Fruit fly (Drosophila melanogaster) whole organism, embryonic: ENCODE measurements around the gene Abl.

Experiments
- Antp ChIP-seq: fragments of 200-800 bp; sonication (Bioruptor generic); optimal IDR thresholded peaks from 3 replicates; lab custom pipeline; 2016; ENCODE audit warnings: missing biosample characterization, missing genetic modification characterization
- Asciz ChIP-seq: fragments of 200-800 bp; sonication (Bioruptor generic); optimal IDR thresholded peaks from 2 replicates; lab custom pipeline; 2017; ENCODE audit warnings: missing biosample characterization, mild to moderate bottlenecking, missing genetic modification characterization, missing genetic modification reagents
- Atf-2 ChIP-seq: fragments of 200-800 bp; sonication (Bioruptor generic); optimal IDR thresholded peaks from 2 replicates; lab custom pipeline; 2016; ENCODE audit warnings: missing biosample characterization, missing genetic modification characterization
- B-H2 ChIP-seq: fragments of 200-800 bp; sonication (Bioruptor generic); optimal IDR thresholded peaks from 2 replicates; lab custom pipeline; 2018; ENCODE audit warnings: missing biosample characterization, mild to moderate bottlenecking, missing genetic modification characterization
- Bteb2 ChIP-seq: fragments of 200-800 bp; sonication (Bioruptor generic); optimal IDR thresholded peaks from 2 replicates; lab custom pipeline; 2016; ENCODE audit warnings: missing biosample characterization, missing genetic modification characterization
- CG10147 ChIP-seq: fragments of 200-800 bp; sonication (Bioruptor generic); optimal IDR thresholded peaks from 2 replicates; lab custom pipeline; 2019; ENCODE audit warnings: missing biosample characterization, mild to moderate bottlenecking, missing genetic modification characterization, moderate library complexity
- CG11723 ChIP-seq: fragments of 200-800 bp; sonication (Bioruptor generic); optimal IDR thresholded peaks from 2 replicates; lab custom pipeline; 2017; ENCODE audit warnings: missing biosample characterization, mild to moderate bottlenecking, missing genetic modification characterization
- CG12219 ChIP-seq: fragments of 200-800 bp; sonication (Bioruptor generic); optimal IDR thresholded peaks from 3 replicates; lab custom pipeline; 2018; ENCODE audit warnings: missing biosample characterization, mild to moderate bottlenecking, missing genetic modification characterization
- CG15073 ChIP-seq: fragments of 200-800 bp; sonication (Bioruptor generic); optimal IDR thresholded peaks from 2 replicates; lab custom pipeline; 2016; ENCODE audit warnings: missing biosample characterization, missing genetic modification characterization
- CG17186 ChIP-seq: fragments of 200-800 bp; sonication (Bioruptor generic); optimal IDR thresholded peaks from 3 replicates; lab custom pipeline; 2017; ENCODE audit warnings: missing biosample characterization, missing genetic modification reagents, missing genetic modification characterization
- CG18619 ChIP-seq: fragments of 200-800 bp; sonication (Bioruptor generic); optimal IDR thresholded peaks from 3 replicates; lab custom pipeline; 2017; ENCODE audit warnings: missing biosample characterization, mild to moderate bottlenecking, missing genetic modification characterization
- CG31224 ChIP-seq: fragments of 200-800 bp; sonication (Bioruptor generic); IDR thresholded peaks from 2 replicates; pipeline ENCODE4 v1.3.6; 2022; ENCODE audit warnings: missing biosample characterization, missing genetic modification characterization
- CG32767 ChIP-seq: fragments of 200-800 bp; sonication (Bioruptor generic); IDR thresholded peaks from 2 replicates; pipeline ENCODE4 v1.3.6; 2022; ENCODE audit warnings: missing biosample characterization, missing genetic modification characterization
- CG33213 ChIP-seq: fragments of 200-800 bp; sonication (Bioruptor generic); optimal IDR thresholded peaks from 3 replicates; lab custom pipeline; 2016; ENCODE audit warnings: missing biosample characterization, missing genetic modification characterization
- CG34422 ChIP-seq: fragments of 200-800 bp; sonication (Bioruptor generic); IDR thresholded peaks from 3 replicates; pipeline ENCODE4 v1.3.6; 2022; ENCODE audit warnings: missing biosample characterization, missing genetic modification characterization
- CG3838 ChIP-seq: fragments of 200-800 bp; sonication (Bioruptor generic); optimal IDR thresholded peaks from 3 replicates; lab custom pipeline; 2016; ENCODE audit warnings: missing biosample characterization, missing genetic modification characterization
- CG4820 ChIP-seq: fragments of 200-800 bp; sonication (Bioruptor generic); optimal IDR thresholded peaks from 3 replicates; lab custom pipeline; 2016; ENCODE audit warnings: missing biosample characterization, missing genetic modification characterization
- CG6813 ChIP-seq: fragments of 200-800 bp; sonication (Bioruptor generic); optimal IDR thresholded peaks from 2 replicates; lab custom pipeline; 2017; ENCODE audit warnings: missing biosample characterization, missing genetic modification characterization, mild to moderate bottlenecking, moderate library complexity, missing genetic modification reagents
- CG9727 ChIP-seq: fragments of 200-800 bp; sonication (Bioruptor generic); optimal IDR thresholded peaks from 3 replicates; lab custom pipeline; 2017; ENCODE audit warnings: missing biosample characterization, mild to moderate bottlenecking, missing genetic modification characterization
- Dad ChIP-seq: fragments of 200-800 bp; sonication (Bioruptor generic); optimal IDR thresholded peaks from 3 replicates; lab custom pipeline; 2016; ENCODE audit warnings: missing biosample characterization, missing genetic modification characterization
- Dbx ChIP-seq: fragments of 200-800 bp; sonication (Bioruptor generic); IDR thresholded peaks from 3 replicates; pipeline ENCODE4 v1.3.6; 2022; ENCODE audit warnings: missing biosample characterization, missing genetic modification characterization
- Deaf1 ChIP-seq: fragments of 200-800 bp; optimal IDR thresholded peaks from 3 replicates; lab custom pipeline; 2019; ENCODE audit warnings: missing biosample characterization, mild to moderate bottlenecking, missing genetic modification characterization, moderate library complexity
- H15 ChIP-seq: fragments of 200-800 bp; sonication (Bioruptor generic); IDR thresholded peaks from 3 replicates; pipeline ENCODE4 v1.3.6; 2022; ENCODE audit warnings: missing biosample characterization, missing genetic modification characterization
- H2.0 ChIP-seq: fragments of 200-800 bp; sonication (Bioruptor generic); IDR thresholded peaks from 2 replicates; pipeline ENCODE4 v1.3.6; 2022; ENCODE audit warnings: missing biosample characterization, missing genetic modification characterization
- HLH54F ChIP-seq: fragments of 200-800 bp; sonication (Bioruptor generic); optimal IDR thresholded peaks from 3 replicates; lab custom pipeline; 2016; ENCODE audit warnings: missing biosample characterization, missing genetic modification characterization
- HLHmδ ChIP-seq: fragments of 200-800 bp; sonication (Bioruptor generic); optimal IDR thresholded peaks from 2 replicates; lab custom pipeline; 2018; ENCODE audit warnings: missing biosample characterization, mild to moderate bottlenecking, missing genetic modification characterization, moderate library complexity
- Hsf ChIP-seq: fragments of 200-800 bp; sonication (Bioruptor generic); optimal IDR thresholded peaks from 3 replicates; lab custom pipeline; 2016; ENCODE audit warnings: missing biosample characterization, missing genetic modification characterization
- Nf-YB ChIP-seq: fragments of 200-800 bp; sonication (Bioruptor generic); optimal IDR thresholded peaks from 3 replicates; lab custom pipeline; 2019; ENCODE audit warnings: missing biosample characterization, mild to moderate bottlenecking, missing genetic modification characterization, moderate library complexity
- Oli ChIP-seq: fragments of 200-800 bp; sonication (Bioruptor generic); optimal IDR thresholded peaks from 2 replicates; lab custom pipeline; 2018; ENCODE audit warnings: missing biosample characterization, mild to moderate bottlenecking, missing genetic modification characterization, moderate library complexity
- PHDP ChIP-seq: fragments of 200-800 bp; sonication (Bioruptor generic); optimal IDR thresholded peaks from 3 replicates; lab custom pipeline; 2018; ENCODE audit warnings: missing biosample characterization, mild to moderate bottlenecking, missing genetic modification characterization, moderate library complexity
- Pdp1 ChIP-seq, 2 experiments: fragments of 200-800 bp; sonication (Bioruptor generic); optimal IDR thresholded peaks; 3 replicates each; lab custom pipeline; 2016; ENCODE audit warnings: missing biosample characterization in 2 of 2, missing genetic modification characterization in 2 of 2, mild to moderate bottlenecking in 1 of 2, moderate library complexity in 1 of 2
- Scr ChIP-seq: fragments of 200-800 bp; sonication (Bioruptor generic); IDR thresholded peaks from 2 replicates; pipeline ENCODE4 v1.3.6; 2022; ENCODE audit warnings: missing biosample characterization, missing genetic modification characterization; ENCODE audit not compliant: partially characterized antibody
- Side ChIP-seq: fragments of 200-800 bp; sonication (Bioruptor generic); optimal IDR thresholded peaks from 2 replicates; lab custom pipeline; 2016; ENCODE audit warnings: missing biosample characterization, missing genetic modification characterization
- Vsx1 ChIP-seq: fragments of 200-800 bp; sonication (Bioruptor generic); optimal IDR thresholded peaks from 2 replicates; lab custom pipeline; 2017; ENCODE audit warnings: missing biosample characterization, mild to moderate bottlenecking, missing genetic modification characterization, missing genetic modification reagents
- cas ChIP-seq: fragments of 200-800 bp; sonication (Bioruptor generic); IDR thresholded peaks from 2 replicates; pipeline ENCODE4 v1.3.6; 2022; ENCODE audit warnings: missing biosample characterization, missing genetic modification characterization
- caup ChIP-seq: fragments of 200-800 bp; sonication (Bioruptor generic); optimal IDR thresholded peaks from 3 replicates; lab custom pipeline; 2017; ENCODE audit warnings: missing biosample characterization, mild to moderate bottlenecking, missing genetic modification characterization, moderate library complexity; ENCODE audit not compliant: severe bottlenecking
- dm ChIP-seq: fragments of 200-800 bp; sonication (Bioruptor generic); optimal IDR thresholded peaks from 3 replicates; lab custom pipeline; 2016; ENCODE audit warnings: missing biosample characterization, missing genetic modification characterization
- dpn ChIP-seq, 2 experiments: fragments of 200-800 bp; sonication (Bioruptor generic); optimal IDR thresholded peaks; 3 replicates each; lab custom pipeline; 2016; ENCODE audit warnings: missing biosample characterization in 2 of 2, missing genetic modification characterization in 2 of 2
- gce ChIP-seq: fragments of 200-800 bp; sonication (Bioruptor generic); IDR thresholded peaks from 3 replicates; pipeline ENCODE4 v1.3.6; 2022; ENCODE audit warnings: missing biosample characterization, missing genetic modification characterization
- gfzf ChIP-seq: fragments of 200-800 bp; sonication (Bioruptor generic); optimal IDR thresholded peaks from 2 replicates; lab custom pipeline; 2016; ENCODE audit warnings: missing biosample characterization, mild to moderate bottlenecking, missing genetic modification characterization, moderate library complexity
- gsb ChIP-seq: fragments of 200-800 bp; sonication (Bioruptor generic); IDR thresholded peaks from 2 replicates; pipeline ENCODE4 v1.3.6; 2022; ENCODE audit warnings: missing biosample characterization, missing genetic modification characterization
- gsb-n ChIP-seq: fragments of 200-800 bp; sonication (Bioruptor generic); optimal IDR thresholded peaks from 3 replicates; lab custom pipeline; 2018; ENCODE audit warnings: missing biosample characterization, mild to moderate bottlenecking, missing genetic modification characterization
- otp ChIP-seq: fragments of 200-800 bp; sonication (Bioruptor generic); IDR thresholded peaks from 3 replicates; pipeline ENCODE4, ENCODE4 v1.3.6; 2022; ENCODE audit warnings: missing biosample characterization, missing genetic modification characterization
- pho ChIP-seq: fragments of 200-800 bp; sonication (Bioruptor generic); optimal IDR thresholded peaks from 2 replicates; lab custom pipeline; 2016; ENCODE audit warnings: missing biosample characterization, missing genetic modification characterization
- pita ChIP-seq: fragments of 200-800 bp; sonication (Bioruptor generic); optimal IDR thresholded peaks from 2 replicates; lab custom pipeline; 2017; ENCODE audit warnings: missing biosample characterization, mild to moderate bottlenecking, missing genetic modification characterization
- ranshi ChIP-seq: fragments of 200-800 bp; sonication (Bioruptor generic); IDR thresholded peaks from 2 replicates; pipeline ENCODE4 v1.3.6; 2022; ENCODE audit warnings: missing biosample characterization, missing genetic modification characterization
- tio ChIP-seq: fragments of 200-800 bp; sonication (Bioruptor generic); optimal IDR thresholded peaks from 2 replicates; lab custom pipeline; 2017; ENCODE audit warnings: missing biosample characterization, missing genetic modification characterization, inconsistent platforms
- tx ChIP-seq: fragments of 200-800 bp; sonication (Bioruptor generic); optimal IDR thresholded peaks from 2 replicates; lab custom pipeline; 2016; ENCODE audit warnings: missing biosample characterization, missing genetic modification characterization
- zen2 ChIP-seq: fragments of 200-800 bp; sonication (Bioruptor generic); IDR thresholded peaks from 3 replicates; pipeline ENCODE4 v1.3.6; 2022; ENCODE audit warnings: missing biosample characterization, missing genetic modification characterization; ENCODE audit not compliant: partially characterized antibody

The Abl gene

dm6 chr3L:16587994-16588622, 59.6 kb downstream of the Abl start (continued):
- TF ChIP-seq ranshi (GFP tag; lab: Robert Waterston, UW) (peak; percentile 68), H2.0 (GFP tag; lab: Robert Waterston, UW) (peak; percentile 52), gfzf (GFP tag; lab: Kevin White, UChicago) (peak; percentile 55), Scr (peak; percentile 97), Pdp1 (GFP tag; optimal IDR thresholded peaks at IDR 0.05; lab: Kevin White, UChicago) (peak; percentile 57 to 58), CG33213 (GFP tag; lab: Kevin White, UChicago) (peak; percentile 60), CG11723 (no peak), Vsx1 (GFP tag; lab: Kevin White, UChicago) (no peak), Dbx (GFP tag; lab: Robert Waterston, UW) (peak; percentile 76), Hsf (GFP tag; lab: Kevin White, UChicago) (peak; percentile 66), gsb-n (tag; lab: Kevin White, UChicago) (no peak), Side (peak; percentile 41), Atf-2 (GFP tag; lab: Kevin White, UChicago) (no peak), CG4820 (GFP tag; lab: Kevin White, UChicago) (peak; percentile 26), dpn (GFP tag; optimal IDR thresholded peaks at IDR 0.05; lab: Kevin White, UChicago) (peak; percentile 68 to 73), Bteb2 (GFP tag; lab: Kevin White, UChicago) (peak; percentile 38), CG31224 (GFP tag; lab: Robert Waterston, UW) (peak; percentile 54), tio (GFP tag; lab: Kevin White, UChicago) (no peak), CG17186 (GFP tag; lab: Kevin White, UChicago) (peak; percentile 89), gsb (GFP tag; lab: Robert Waterston, UW) (peak; percentile 11; the same call in 1 of the 2 replicates), gce (GFP tag; lab: Robert Waterston, UW) (no peak), pita (GFP tag; lab: Kevin White, UChicago) (no peak), Nf-YB (GFP tag; lab: Kevin White, UChicago) (no peak), Antp (GFP tag; lab: Kevin White, UChicago) (peak; percentile 44), Oli (tag; lab: Kevin White, UChicago) (peak; percentile 21), Asciz (GFP tag; lab: Kevin White, UChicago) (no peak), pho (GFP tag; lab: Kevin White, UChicago) (peak; percentile 67), otp (GFP tag; lab: Robert Waterston, UW) (peak; percentile 41; the same call in 1 of the 3 replicates), zen2 (GFP tag; lab: Robert Waterston, UW) (peak; percentile 87; the same call in 2 of the 3 replicates), HLH54F (GFP tag; lab: Kevin White, UChicago) (peak; percentile 67), CG18619 (GFP tag; lab: Kevin White, UChicago) (peak; percentile 32), CG34422 (GFP tag; lab: Robert Waterston, UW) (peak; percentile 77), HLHmδ (GFP tag; lab: Kevin White, UChicago) (peak; percentile 37), CG9727 (GFP tag; lab: Kevin White, UChicago) (peak; percentile 68), CG15073 (GFP tag; lab: Kevin White, UChicago) (no peak), CG32767 (GFP tag; lab: Robert Waterston, UW) (no peak), tx (GFP tag; lab: Kevin White, UChicago) (peak; percentile 41), CG12219 (GFP tag; lab: Kevin White, UChicago) (no peak), cas (GFP tag; lab: Robert Waterston, UW) (0 out of 2 replicates have a peak, but pooled peaks have one; percentile 35), Dad (peak; percentile 64), CG3838 (no peak), Deaf1 (tag; lab: Kevin White, UChicago) (no peak), H15 (GFP tag; lab: Robert Waterston, UW) (0 out of 3 replicates have a peak, but pooled peaks have one; percentile 35), CG10147 (peak; percentile 36), CG6813 (GFP tag; lab: Kevin White, UChicago) (no peak), dm (GFP tag; lab: Kevin White, UChicago) (peak; percentile 82), PHDP (peak; percentile 63), B-H2 (peak; percentile 12), caup (no peak)
